Fruit fly (Drosophila melanogaster): ENCODE measurements around the gene CG5112.
A peak's percentile ranks its signal among the peaks of the same experiment; 100 is the strongest.

CG5112 gene

DNA sequence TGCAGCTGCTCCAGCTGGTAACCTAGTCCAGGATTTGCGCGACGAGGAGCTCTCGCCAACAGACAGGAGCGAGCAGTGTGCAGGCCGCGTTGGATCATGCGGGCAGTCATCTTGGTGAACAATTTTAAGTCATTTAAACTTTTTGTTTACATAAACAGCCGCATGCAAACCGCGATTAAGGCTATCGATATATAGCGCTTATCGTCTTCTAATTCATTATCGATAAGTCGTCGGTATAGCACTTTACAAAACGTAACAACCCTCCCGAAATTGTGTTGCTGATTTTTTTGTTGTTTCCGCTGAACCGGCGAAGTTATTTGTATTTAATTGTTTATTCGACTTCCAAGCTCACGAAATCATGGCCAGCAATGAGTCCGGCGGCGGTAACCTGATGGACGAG is 14.5 kb upstream of the CG5112 start, which contains the start of the genes CG4553 and MED28 (continued):
- TF ChIP-seq CG33213 (GFP tag; optimal IDR thresholded peaks at IDR 0.05) (no peak), ro (GFP tag; IDR thresholded peaks at IDR 0.05) (no peak), CG14860 (GFP tag; IDR thresholded peaks at IDR 0.05; ENCODE audit: partially characterized antibody) (peak; percentile 85), CG7963 (GFP tag; IDR thresholded peaks at IDR 0.05; ENCODE audit: partially characterized antibody) (peak; percentile 75), YL-1 (GFP tag; optimal IDR thresholded peaks at IDR 0.05) (peak; percentile 75), Dp (GFP tag; optimal IDR thresholded peaks at IDR 0.05) (peak; percentile 61), zf30C (GFP tag; optimal IDR thresholded peaks at IDR 0.05) (no peak), crp (GFP tag; optimal IDR thresholded peaks at IDR 0.05) (peak in 1 of 2 experiments; percentile 63), hbn (GFP tag; IDR thresholded peaks at IDR 0.05; ENCODE audit: partially characterized antibody) (peak; percentile 85), row (GFP tag; IDR thresholded peaks at IDR 0.05) (peak; percentile 15; the same call in 1 of the 3 replicates), Rfx (GFP tag; IDR thresholded peaks at IDR 0.05) (0 out of 2 replicates have a peak, but pooled peaks have one; percentile 8), NC2α (GFP tag; optimal IDR thresholded peaks at IDR 0.05) (no peak), CG9437 (GFP tag; optimal IDR thresholded peaks at IDR 0.05) (peak; percentile 80), CG16863 (GFP tag; optimal IDR thresholded peaks at IDR 0.05) (no peak), CG17186 (GFP tag; optimal IDR thresholded peaks at IDR 0.05) (peak; percentile 60), CG7556 (GFP tag; optimal IDR thresholded peaks at IDR 0.05) (no peak), nmo (GFP tag; optimal IDR thresholded peaks at IDR 0.05) (peak; percentile 5), HmgZ (tag; optimal IDR thresholded peaks at IDR 0.05) (peak; percentile 18), Sry-δ (GFP tag; optimal IDR thresholded peaks at IDR 0.05) (peak; percentile 65), NK7.1 (GFP tag; optimal IDR thresholded peaks at IDR 0.05) (no peak), CG10267 (tag; optimal IDR thresholded peaks at IDR 0.05) (peak; percentile 1), CG2889 (GFP tag; IDR thresholded peaks at IDR 0.05) (no peak), BEAF-32 (GFP tag; optimal IDR thresholded peaks at IDR 0.05) (peak; percentile 76), sens-2 (GFP tag; IDR thresholded peaks at IDR 0.05) (no peak), CG16813 (GFP tag; IDR thresholded peaks at IDR 0.05; ENCODE audit: partially characterized antibody) (peak; percentile 79), lmd (GFP tag; IDR thresholded peaks at IDR 0.05) (no peak), CG14965 (GFP tag; optimal IDR thresholded peaks at IDR 0.05; ENCODE audit: borderline replicate concordance) (no peak), chinmo (GFP tag; IDR thresholded peaks at IDR 0.05; ENCODE audit: partially characterized antibody) (peak; percentile 74; the same call in 2 of the 4 replicates), stwl (tag; optimal IDR thresholded peaks at IDR 0.05) (peak; percentile 67), bbx (GFP tag; IDR thresholded peaks at IDR 0.05; ENCODE audit: partially characterized antibody) (peak; percentile 87), tx (GFP tag; optimal IDR thresholded peaks at IDR 0.05) (no peak), Scr (GFP tag; IDR thresholded peaks at IDR 0.05; ENCODE audit: partially characterized antibody) (peak; percentile 80), CG32767 (GFP tag; IDR thresholded peaks at IDR 0.05) (peak; percentile 43; the same call in 1 of the 2 replicates), CG15696 (tag; optimal IDR thresholded peaks at IDR 0.05) (no peak), trem (tag; optimal IDR thresholded peaks at IDR 0.05) (peak; percentile 32), Max (GFP tag; optimal IDR thresholded peaks at IDR 0.05) (peak; percentile 3), CG3995 (GFP tag; optimal IDR thresholded peaks at IDR 0.05) (peak; percentile 19)

DNA sequence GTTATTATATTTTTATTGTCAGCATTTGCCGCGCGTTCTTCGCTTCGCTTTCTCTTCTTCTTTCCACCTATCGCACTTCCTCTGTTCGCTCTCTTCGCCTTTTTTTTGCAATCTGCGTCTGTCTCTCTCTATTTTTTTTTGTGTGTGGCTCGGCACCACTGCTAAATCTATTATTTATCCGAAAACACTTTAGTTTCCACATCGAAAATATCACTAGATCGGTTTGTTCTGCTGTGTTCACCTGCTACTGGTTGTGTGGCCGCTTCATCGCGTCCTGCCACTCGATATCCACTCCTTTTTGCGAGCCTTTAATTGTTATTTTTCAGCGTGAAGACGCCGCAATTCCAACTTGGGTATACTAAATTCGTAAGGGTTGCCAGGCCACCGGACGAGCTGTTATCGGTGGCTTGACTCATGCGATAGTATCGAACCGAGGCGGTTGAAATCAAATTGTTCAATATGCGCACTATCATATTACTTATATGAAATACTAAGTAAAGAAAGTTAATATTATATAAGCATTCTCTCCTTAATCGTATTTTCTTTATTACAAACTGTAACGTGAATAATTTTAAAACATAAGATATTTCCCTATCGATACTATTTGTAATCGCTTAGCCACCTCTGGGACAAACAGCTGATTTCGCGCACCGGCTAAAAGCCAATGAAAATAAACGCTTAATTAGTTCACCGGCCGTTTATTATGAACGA is 8.6 kb upstream of the CG5112 start, which contains the start of the genes XNP, CG42488 and CG5116:
TSS of gene XNP (minus strand) at position 372 of the 711 bp plus-strand sequence.
TSS of gene CG42488 (plus strand) at position 636 of the 711 bp plus-strand sequence.
TSS of gene CG5116 (plus strand) at position 636 of the 711 bp plus-strand sequence.
- TF ChIP-seq shn (GFP tag; optimal IDR thresholded peaks at IDR 0.05) (peak; percentile 17), slp2 (GFP tag; optimal IDR thresholded peaks at IDR 0.05) (no peak), Opbp (GFP tag; IDR thresholded peaks at IDR 0.05; ENCODE audit: partially characterized antibody) (peak; percentile 97), al (GFP tag; IDR thresholded peaks at IDR 0.05) (peak; percentile 69), ac (GFP tag; optimal IDR thresholded peaks at IDR 0.05) (no peak), Ets65A (GFP tag) (peak; percentile 93), CG13775 (GFP tag; optimal IDR thresholded peaks at IDR 0.05) (peak; percentile 70), CG14860 (GFP tag; IDR thresholded peaks at IDR 0.05; ENCODE audit: partially characterized antibody) (peak; percentile 99), trh (GFP tag; optimal IDR thresholded peaks at IDR 0.05) (no peak), CG1233 (GFP tag; optimal IDR thresholded peaks at IDR 0.05) (peak; percentile 39), Adf1 (GFP tag; IDR thresholded peaks at IDR 0.05) (peak; percentile 27; the same call in 1 of the 2 replicates), CG10209 (GFP tag; optimal IDR thresholded peaks at IDR 0.05) (no peak), CG4282 (GFP tag; optimal IDR thresholded peaks at IDR 0.05) (no peak), hbn (GFP tag; IDR thresholded peaks at IDR 0.05; ENCODE audit: partially characterized antibody) (peak; percentile 98), CG12391 (tag; optimal IDR thresholded peaks at IDR 0.05) (peak; percentile 68)
